Worm (Caenorhabditis elegans) whole organism, mixed stage, embryonic: Measurements from ENCODE around the gene Y54G2A.15.

Source experiments
- M03D4.4 ChIP-seq: sonication (generic microtip); optimal IDR thresholded peaks from 2 replicates; lab custom pipeline; 2017; ENCODE audit warnings: mild to moderate bottlenecking, missing genetic modification characterization, missing compliant biosample characterization
- bed-3 ChIP-seq: fragments of 200-800 bp; sonication (Bioruptor generic); optimal IDR thresholded peaks from 3 replicates; lab custom pipeline; 2018; ENCODE audit warnings: mild to moderate bottlenecking, missing genetic modification characterization, moderate library complexity, missing compliant biosample characterization
- blmp-1 ChIP-seq: fragments of 150-350 bp; optimal IDR thresholded peaks from 2 replicates; lab custom pipeline; 2014; ENCODE audit warnings: missing biosample characterization, missing genetic modification characterization
- ceh-39 ChIP-seq: fragments of 150-350 bp; optimal IDR thresholded peaks from 2 replicates; lab custom pipeline; 2014; ENCODE audit warnings: missing biosample characterization, missing genetic modification characterization
- ceh-43 ChIP-seq: fragments of 200-800 bp; sonication (Bioruptor generic); optimal IDR thresholded peaks from 2 replicates; lab custom pipeline; 2018; ENCODE audit warnings: mild to moderate bottlenecking, missing genetic modification characterization, moderate library complexity, missing compliant biosample characterization
- ceh-83 ChIP-seq: fragments of 200-800 bp; sonication (Bioruptor generic); optimal IDR thresholded peaks from 2 replicates; lab custom pipeline; 2018; ENCODE audit warnings: mild to moderate bottlenecking, missing genetic modification characterization, missing compliant biosample characterization
- ces-1 ChIP-seq: fragments of 150-350 bp; optimal IDR thresholded peaks from 2 replicates; lab custom pipeline; 2014; ENCODE audit warnings: missing biosample characterization, missing genetic modification reagents, missing genetic modification characterization
- cnd-1 ChIP-seq: fragments of 200-800 bp; sonication (Bioruptor generic); optimal IDR thresholded peaks from 2 replicates; lab custom pipeline; 2018; ENCODE audit warnings: mild to moderate bottlenecking, missing genetic modification characterization, missing compliant biosample characterization
- drap-1 ChIP-seq: fragments of 200-800 bp; sonication (Bioruptor generic); optimal IDR thresholded peaks from 3 replicates; lab custom pipeline; 2018; ENCODE audit warnings: mild to moderate bottlenecking, missing genetic modification characterization, missing compliant biosample characterization
- elt-1 ChIP-seq: sonication (generic microtip); optimal IDR thresholded peaks from 2 replicates; lab custom pipeline; 2017; ENCODE audit warnings: missing genetic modification characterization, mild to moderate bottlenecking, missing compliant biosample characterization, antibody characterized with exemption, moderate library complexity, borderline replicate concordance; ENCODE audit not compliant: insufficient read depth
- elt-3 ChIP-seq: fragments of 150-350 bp; optimal IDR thresholded peaks from 2 replicates; lab custom pipeline; 2014; ENCODE audit warnings: missing biosample characterization, missing genetic modification characterization
- flh-1 ChIP-seq: fragments of 200-800 bp; sonication (Bioruptor generic); optimal IDR thresholded peaks from 2 replicates; lab custom pipeline; 2018; ENCODE audit warnings: mild to moderate bottlenecking, missing genetic modification characterization, moderate library complexity, missing compliant biosample characterization
- ham-2 ChIP-seq: fragments of 200-800 bp; sonication (Bioruptor generic); optimal IDR thresholded peaks from 2 replicates; lab custom pipeline; 2018; ENCODE audit warnings: mild to moderate bottlenecking, missing genetic modification characterization, missing compliant biosample characterization
- hlh-1 ChIP-seq: fragments of 150-350 bp; optimal IDR thresholded peaks from 2 replicates; lab custom pipeline; 2014; ENCODE audit warnings: missing biosample characterization, missing genetic modification reagents, missing genetic modification characterization
- lin-13 ChIP-seq: fragments of 150-350 bp; optimal IDR thresholded peaks from 2 replicates; lab custom pipeline; 2014; ENCODE audit warnings: missing biosample characterization, missing genetic modification characterization
- lin-32 ChIP-seq: fragments of 200-800 bp; sonication (Bioruptor generic); optimal IDR thresholded peaks from 2 replicates; lab custom pipeline; 2018; ENCODE audit warnings: mild to moderate bottlenecking, missing genetic modification characterization, missing compliant biosample characterization
- lsy-2 ChIP-seq: fragments of 150-350 bp; optimal IDR thresholded peaks from 2 replicates; lab custom pipeline; 2014; ENCODE audit warnings: missing biosample characterization, missing genetic modification characterization
- mab-5 ChIP-seq: fragments of 150-350 bp; optimal IDR thresholded peaks from 2 replicates; lab custom pipeline; 2014; ENCODE audit warnings: missing biosample characterization, missing genetic modification characterization
- mep-1 ChIP-seq: fragments of 150-350 bp; optimal IDR thresholded peaks from 2 replicates; lab custom pipeline; 2017; ENCODE audit warnings: missing biosample characterization, missing genetic modification reagents, missing genetic modification characterization, inconsistent platforms
- mls-2 ChIP-seq: sonication (generic microtip); optimal IDR thresholded peaks from 2 replicates; lab custom pipeline; 2016; ENCODE audit warnings: mild to moderate bottlenecking, missing genetic modification characterization, moderate library complexity, missing compliant biosample characterization
- nhr-12 ChIP-seq: fragments of 150-350 bp; optimal IDR thresholded peaks from 2 replicates; lab custom pipeline; 2014; ENCODE audit warnings: missing biosample characterization, missing genetic modification characterization
- nhr-2 ChIP-seq: fragments of 150-350 bp; optimal IDR thresholded peaks from 2 replicates; lab custom pipeline; 2014; ENCODE audit warnings: missing biosample characterization, missing genetic modification characterization
- nhr-237 ChIP-seq: fragments of 150-350 bp; optimal IDR thresholded peaks from 2 replicates; lab custom pipeline; 2014; ENCODE audit warnings: missing biosample characterization, missing genetic modification characterization
- nhr-28 ChIP-seq: fragments of 150-350 bp; optimal IDR thresholded peaks from 2 replicates; lab custom pipeline; 2014; ENCODE audit warnings: missing biosample characterization, missing genetic modification characterization
- nhr-76 ChIP-seq: sonication (generic microtip); optimal IDR thresholded peaks from 2 replicates; lab custom pipeline; 2017; ENCODE audit warnings: missing biosample characterization, missing genetic modification characterization
- pha-4 ChIP-seq: fragments of 150-350 bp; optimal IDR thresholded peaks from 2 replicates; lab custom pipeline; 2018; ENCODE audit warnings: missing biosample characterization, missing genetic modification reagents, missing genetic modification characterization
- sem-2 ChIP-seq: fragments of 200-800 bp; sonication (Bioruptor generic); optimal IDR thresholded peaks from 2 replicates; lab custom pipeline; 2018; ENCODE audit warnings: mild to moderate bottlenecking, missing genetic modification characterization, missing compliant biosample characterization
- snpc-4 ChIP-seq: fragments of 150-350 bp; optimal IDR thresholded peaks from 2 replicates; lab custom pipeline; 2014; ENCODE audit warnings: missing biosample characterization, missing genetic modification characterization
- sptf-1 ChIP-seq: sonication (generic microtip); optimal IDR thresholded peaks from 2 replicates; lab custom pipeline; 2017; ENCODE audit warnings: mild to moderate bottlenecking, missing genetic modification characterization, moderate library complexity, missing compliant biosample characterization
- tbx-8 ChIP-seq: fragments of 200-800 bp; sonication (Bioruptor generic); optimal IDR thresholded peaks from 2 replicates; lab custom pipeline; 2018; ENCODE audit warnings: mild to moderate bottlenecking, missing genetic modification characterization, moderate library complexity, missing compliant biosample characterization
- unc-120 ChIP-seq: sonication (generic microtip); optimal IDR thresholded peaks from 2 replicates; lab custom pipeline; 2017; ENCODE audit warnings: missing genetic modification characterization, missing compliant biosample characterization; ENCODE audit not compliant: poor library complexity, severe bottlenecking
- unc-39 ChIP-seq: fragments of 150-350 bp; optimal IDR thresholded peaks from 2 replicates; lab custom pipeline; 2014; ENCODE audit warnings: missing biosample characterization, missing genetic modification characterization
- unc-62 ChIP-seq: fragments of 150-350 bp; optimal IDR thresholded peaks from 2 replicates; lab custom pipeline; 2014; ENCODE audit warnings: missing biosample characterization, missing genetic modification reagents, missing genetic modification characterization
- zip-8 ChIP-seq: fragments of 150-350 bp; optimal IDR thresholded peaks from 2 replicates; lab custom pipeline; 2014; ENCODE audit warnings: missing biosample characterization, missing genetic modification characterization
- ztf-11 ChIP-seq: fragments of 150-350 bp; optimal IDR thresholded peaks from 2 replicates; lab custom pipeline; 2014; ENCODE audit warnings: missing biosample characterization, missing genetic modification characterization

Y54G2A.15 gene

ce11 chrIV:2805525-2805924 is 38.3 kb downstream of the Y54G2A.15 start, which contains the start of gene Y54G2A.45:
Gene Y54G2A.45, plus strand, starts transcription at chrIV:2805857.
- no peak for TF ChIP-seq nhr-28 (tag; lab: Kevin White, UChicago)
- no peak for TF ChIP-seq blmp-1 (tag; lab: Kevin White, UChicago)
- no peak for TF ChIP-seq nhr-237
- TF ChIP-seq pha-4 (tag; lab: Kevin White, UChicago): no peak
- TF ChIP-seq ceh-83: peak; percentile 72
- no peak for TF ChIP-seq nhr-76 (tag; lab: Kevin White, UChicago)
- peak; percentile 64 for TF ChIP-seq mls-2 (tag; lab: Kevin White, UChicago)
- no peak for TF ChIP-seq ham-2 (GFP tag; lab: Kevin White, UChicago)
- TF ChIP-seq mep-1: peak; percentile 36
- TF ChIP-seq nhr-2 (tag; lab: Kevin White, UChicago): no peak
- TF ChIP-seq lsy-2 (tag; lab: Kevin White, UChicago): no peak
- peak; percentile 28 for TF ChIP-seq lin-32 (GFP tag; lab: Kevin White, UChicago)
- TF ChIP-seq M03D4.4 (tag; lab: Kevin White, UChicago): peak; percentile 76
- TF ChIP-seq unc-62 (GFP tag; lab: Kevin White, UChicago): no peak
- no peak for TF ChIP-seq mab-5 (tag; lab: Kevin White, UChicago)
- TF ChIP-seq sem-2 (GFP tag; lab: Kevin White, UChicago): peak; percentile 58
- TF ChIP-seq ztf-11 (tag; lab: Kevin White, UChicago): no peak
- peak; percentile 79 for TF ChIP-seq sptf-1 (tag; lab: Kevin White, UChicago)
- TF ChIP-seq zip-8 (tag; lab: Kevin White, UChicago): no peak
- TF ChIP-seq drap-1 (GFP tag; lab: Kevin White, UChicago): peak; percentile 66
- no peak for TF ChIP-seq tbx-8 (GFP tag; lab: Kevin White, UChicago)
- TF ChIP-seq lin-13 (tag; lab: Kevin White, UChicago): no peak
- TF ChIP-seq snpc-4 (tag; lab: Kevin White, UChicago): no peak
- no peak for TF ChIP-seq ceh-39 (tag; lab: Kevin White, UChicago)
- no peak for TF ChIP-seq hlh-1 (tag; lab: Kevin White, UChicago)
- peak; percentile 71 for TF ChIP-seq unc-120
- peak; percentile 78 for TF ChIP-seq cnd-1 (tag; lab: Kevin White, UChicago)
- peak; percentile 36 for TF ChIP-seq flh-1 (GFP tag; lab: Kevin White, UChicago)
- TF ChIP-seq unc-39: no peak
- no peak for TF ChIP-seq bed-3
- TF ChIP-seq nhr-12 (tag; lab: Kevin White, UChicago): no peak
- TF ChIP-seq ceh-43 (GFP tag; lab: Kevin White, UChicago): peak; percentile 7
- TF ChIP-seq ces-1 (GFP tag; lab: Kevin White, UChicago): no peak
- TF ChIP-seq elt-3 (tag; lab: Kevin White, UChicago): no peak
- TF ChIP-seq elt-1 (tag; lab: Kevin White, UChicago): no peak

ce11 chrIV:2803652-2804051 is 40.1 kb downstream of the Y54G2A.15 start, which contains the start of gene Y54G2A.32:
Gene Y54G2A.32, plus strand, starts transcription at chrIV:2803952.
- no peak for TF ChIP-seq nhr-237
- TF ChIP-seq elt-3 (tag; lab: Kevin White, UChicago): no peak
- no peak for TF ChIP-seq nhr-76 (tag; lab: Kevin White, UChicago)
- TF ChIP-seq mab-5 (tag; lab: Kevin White, UChicago): no peak
- TF ChIP-seq blmp-1 (tag; lab: Kevin White, UChicago): no peak
- no peak for TF ChIP-seq cnd-1 (tag; lab: Kevin White, UChicago)
- TF ChIP-seq mls-2 (tag; lab: Kevin White, UChicago): no peak
- no peak for TF ChIP-seq tbx-8 (GFP tag; lab: Kevin White, UChicago)
- no peak for TF ChIP-seq unc-120
- TF ChIP-seq nhr-12 (tag; lab: Kevin White, UChicago): no peak
- no peak for TF ChIP-seq drap-1 (GFP tag; lab: Kevin White, UChicago)
- TF ChIP-seq lin-32 (GFP tag; lab: Kevin White, UChicago): no peak
- no peak for TF ChIP-seq M03D4.4 (tag; lab: Kevin White, UChicago)
- TF ChIP-seq mep-1: no peak
- no peak for TF ChIP-seq unc-62 (GFP tag; lab: Kevin White, UChicago)
- no peak for TF ChIP-seq lsy-2 (tag; lab: Kevin White, UChicago)
- no peak for TF ChIP-seq ztf-11 (tag; lab: Kevin White, UChicago)
- TF ChIP-seq sem-2 (GFP tag; lab: Kevin White, UChicago): no peak
- no peak for TF ChIP-seq flh-1 (GFP tag; lab: Kevin White, UChicago)
- no peak for TF ChIP-seq nhr-28 (tag; lab: Kevin White, UChicago)

- TF ChIP-seq lin-32 (GFP tag; lab: Kevin White, UChicago): peak; percentile 14
- peak; percentile 42 for TF ChIP-seq cnd-1 (tag; lab: Kevin White, UChicago)
- TF ChIP-seq mls-2 (tag; lab: Kevin White, UChicago): peak; percentile 28
- no peak for TF ChIP-seq ztf-11 (tag; lab: Kevin White, UChicago)
- no peak for TF ChIP-seq mep-1
- TF ChIP-seq ceh-83: peak; percentile 63
- no peak for TF ChIP-seq unc-39
- no peak for TF ChIP-seq drap-1 (GFP tag; lab: Kevin White, UChicago)
- TF ChIP-seq mab-5 (tag; lab: Kevin White, UChicago): no peak
- TF ChIP-seq ceh-43 (GFP tag; lab: Kevin White, UChicago): peak; percentile 23
- TF ChIP-seq ham-2 (GFP tag; lab: Kevin White, UChicago): no peak
- TF ChIP-seq nhr-76 (tag; lab: Kevin White, UChicago): no peak
- no peak for TF ChIP-seq bed-3
- no peak for TF ChIP-seq blmp-1 (tag; lab: Kevin White, UChicago)
- peak; percentile 5 for TF ChIP-seq tbx-8 (GFP tag; lab: Kevin White, UChicago)
- TF ChIP-seq M03D4.4 (tag; lab: Kevin White, UChicago): peak; percentile 56
- TF ChIP-seq unc-120: peak; percentile 25
- TF ChIP-seq flh-1 (GFP tag; lab: Kevin White, UChicago): no peak
- TF ChIP-seq elt-1 (tag; lab: Kevin White, UChicago): no peak
- no peak for TF ChIP-seq zip-8 (tag; lab: Kevin White, UChicago)
- TF ChIP-seq nhr-237: no peak
- no peak for TF ChIP-seq ceh-39 (tag; lab: Kevin White, UChicago)
- TF ChIP-seq pha-4 (tag; lab: Kevin White, UChicago): no peak
- no peak for TF ChIP-seq ces-1 (GFP tag; lab: Kevin White, UChicago)
- no peak for TF ChIP-seq nhr-12 (tag; lab: Kevin White, UChicago)
- TF ChIP-seq unc-62 (GFP tag; lab: Kevin White, UChicago): no peak
- peak; percentile 51 for TF ChIP-seq sptf-1 (tag; lab: Kevin White, UChicago)
- no peak for TF ChIP-seq nhr-28 (tag; lab: Kevin White, UChicago)
- no peak for TF ChIP-seq lsy-2 (tag; lab: Kevin White, UChicago)
- peak; percentile 39 for TF ChIP-seq sem-2 (GFP tag; lab: Kevin White, UChicago)
- no peak for TF ChIP-seq snpc-4 (tag; lab: Kevin White, UChicago)
- TF ChIP-seq lin-13 (tag; lab: Kevin White, UChicago): no peak
- TF ChIP-seq elt-3 (tag; lab: Kevin White, UChicago): no peak
- no peak for TF ChIP-seq nhr-2 (tag; lab: Kevin White, UChicago)
- no peak for TF ChIP-seq hlh-1 (tag; lab: Kevin White, UChicago)
These were observed 41.6 kb downstream of the Y54G2A.15 start for ce11 chrIV:2802193-2802592.
